Worm (Caenorhabditis elegans): ENCODE data around the gene Y75B12B.1.

Gene Y75B12B.1

ce11 chrV:15221330-15221729 is 36.8 kb downstream of the Y75B12B.1 start, which contains the start of gene irld-25:
Gene irld-25 (plus strand): TSS chrV:15221630.
- TF ChIP-seq ztf-25 (GFP tag; IDR thresholded peaks at IDR 0.05), result no peak
- no peak for TF ChIP-seq lsl-1 (GFP tag; optimal IDR thresholded peaks at IDR 0.05)
- TF ChIP-seq bed-2 (GFP tag; IDR thresholded peaks at IDR 0.05), result no peak
- TF ChIP-seq ceh-100 (GFP tag; IDR thresholded peaks at IDR 0.05), result no peak
- TF ChIP-seq C17E4.6 (GFP tag; IDR thresholded peaks at IDR 0.05), result no peak
- TF ChIP-seq aptf-3 (GFP tag; IDR thresholded peaks at IDR 0.05), result no peak
- TF ChIP-seq ekl-4 (GFP tag; IDR thresholded peaks at IDR 0.05), result no peak
- TF ChIP-seq F52B5.7 (tag; optimal IDR thresholded peaks at IDR 0.05), result no peak
- no peak for TF ChIP-seq K11D2.4 (GFP tag; IDR thresholded peaks at IDR 0.05)
- TF ChIP-seq ZK185.1 (tag; optimal IDR thresholded peaks at IDR 0.05; ENCODE audit: poor library complexity, severe bottlenecking), result no peak
- TF ChIP-seq rec-8 (tag; optimal IDR thresholded peaks at IDR 0.05), result no peak
- no peak for TF ChIP-seq B0336.3 (GFP tag; IDR thresholded peaks at IDR 0.05)
- TF ChIP-seq K12H6.12 (tag; optimal IDR thresholded peaks at IDR 0.05), result no peak
- TF ChIP-seq ceh-79 (tag; optimal IDR thresholded peaks at IDR 0.05), result no peak
- no peak for TF ChIP-seq unc-62 (GFP tag; optimal IDR thresholded peaks at IDR 0.05)
- TF ChIP-seq somi-1 (GFP tag; optimal IDR thresholded peaks at IDR 0.05), result no peak
- no peak for TF ChIP-seq F37B4.10 (GFP tag; IDR thresholded peaks at IDR 0.05)
- no peak for TF ChIP-seq sptf-2 (GFP tag; optimal IDR thresholded peaks at IDR 0.05)
- no peak for TF ChIP-seq akir-1 (GFP tag; optimal IDR thresholded peaks at IDR 0.05)

ce11 chrV:15223668-15224067 is 39.2 kb downstream of the Y75B12B.1 start, which contains the start of gene srw-24:
Gene srw-24 (plus strand): TSS chrV:15223968.
- no peak for TF ChIP-seq ZK185.1 (tag; optimal IDR thresholded peaks at IDR 0.05; ENCODE audit: poor library complexity, severe bottlenecking)
- no peak for TF ChIP-seq xnd-1 (tag; optimal IDR thresholded peaks at IDR 0.05)
- TF ChIP-seq athp-1 (tag; optimal IDR thresholded peaks at IDR 0.05), result no peak

ce11 chrV:15225650-15226049 is 41.2 kb downstream of the Y75B12B.1 start, which contains the start of gene srw-14:
Gene srw-14 (plus strand): TSS chrV:15225950.
- no peak for TF ChIP-seq let-607 (tag; optimal IDR thresholded peaks at IDR 0.05)
- TF ChIP-seq egrh-3 (GFP tag; IDR thresholded peaks at IDR 0.05), result no peak
- TF ChIP-seq somi-1 (GFP tag; optimal IDR thresholded peaks at IDR 0.05), result no peak
- TF ChIP-seq egl-18 (GFP tag; IDR thresholded peaks at IDR 0.05), result no peak
- TF ChIP-seq mxl-1 (tag; optimal IDR thresholded peaks at IDR 0.05), result no peak
- TF ChIP-seq let-526 (GFP tag; IDR thresholded peaks at IDR 0.05), result no peak
- no peak for TF ChIP-seq tbp1 (GFP tag; optimal IDR thresholded peaks at IDR 0.05)
- no peak for TF ChIP-seq nhr-27 (tag; optimal IDR thresholded peaks at IDR 0.05)
- no peak for TF ChIP-seq ztf-18 (tag; optimal IDR thresholded peaks at IDR 0.05)
- no peak for TF ChIP-seq madf-3 (GFP tag; IDR thresholded peaks at IDR 0.05)
- no peak for TF ChIP-seq K12H6.12 (tag; optimal IDR thresholded peaks at IDR 0.05)
- TF ChIP-seq ZK185.1 (tag; optimal IDR thresholded peaks at IDR 0.05; ENCODE audit: poor library complexity, severe bottlenecking), result no peak
- no peak for TF ChIP-seq snpc-1.3 (tag; optimal IDR thresholded peaks at IDR 0.05; ENCODE audit: insufficient read depth)
- TF ChIP-seq attf-6 (GFP tag; IDR thresholded peaks at IDR 0.05), result no peak
- TF ChIP-seq D2030.7 (GFP tag; IDR thresholded peaks at IDR 0.05), result no peak
- TF ChIP-seq ceh-27 (GFP tag; optimal IDR thresholded peaks at IDR 0.05), result no peak

ce11 chrV:15226206-15226605 is 41.7 kb downstream of the Y75B12B.1 start:
- TF ChIP-seq F49E8.2 (tag; optimal IDR thresholded peaks at IDR 0.05; ENCODE audit: insufficient read depth) (no peak), F39B2.1 (GFP tag; IDR thresholded peaks at IDR 0.05) (no peak), lsy-27 (tag; optimal IDR thresholded peaks at IDR 0.05; ENCODE audit: borderline replicate concordance, insufficient read depth) (no peak), attf-5 (GFP tag; optimal IDR thresholded peaks at IDR 0.05) (no peak), tlf-1 (GFP tag; optimal IDR thresholded peaks at IDR 0.05) (no peak), ztf-22 (GFP tag; optimal IDR thresholded peaks at IDR 0.05) (no peak), akir-1 (GFP tag; optimal IDR thresholded peaks at IDR 0.05) (no peak), Y53G8AR.9 (GFP tag; conservative IDR thresholded peaks at IDR 0.05) (no peak), mes-4 (tag; optimal IDR thresholded peaks at IDR 0.05) (no peak), madf-8 (GFP tag; conservative IDR thresholded peaks at IDR 0.05) (no peak), lin-26 (GFP tag; IDR thresholded peaks at IDR 0.05) (no peak), atf-7 (tag; optimal IDR thresholded peaks at IDR 0.05) (no peak), F37B4.10 (GFP tag; IDR thresholded peaks at IDR 0.05) (no peak)

All from whole organism, young adult.